Fruit fly (Drosophila melanogaster) whole organism, wandering third instar larva: Measurements from ENCODE around the gene Nt5b.

Source experiments
- CrebA ChIP-seq: fragments of 200-800 bp; sonication (Bioruptor generic); optimal IDR thresholded peaks from 2 replicates; lab custom pipeline; 2016; ENCODE audit warnings: missing biosample characterization, mild to moderate bottlenecking, missing genetic modification characterization, borderline replicate concordance
- Hr83 ChIP-seq: fragments of 200-300 bp; sonication (Bioruptor generic); optimal IDR thresholded peaks from 2 replicates; lab custom pipeline; 2016; ENCODE audit warnings: missing biosample characterization, mild to moderate bottlenecking, missing genetic modification characterization, moderate library complexity; ENCODE audit not compliant: poor library complexity, severe bottlenecking
- OdsH ChIP-seq: fragments of 200-800 bp; sonication (Bioruptor generic); optimal IDR thresholded peaks from 2 replicates; lab custom pipeline; 2016; ENCODE audit warnings: missing biosample characterization, mild to moderate bottlenecking, missing genetic modification characterization
- br ChIP-seq: fragments of 200-800 bp; sonication (Bioruptor generic); optimal IDR thresholded peaks from 2 replicates; lab custom pipeline; 2016; ENCODE audit warnings: missing biosample characterization, missing genetic modification characterization
- dl ChIP-seq, 2 experiments: fragments of 175-275, 200-275 bp in 1 of 2; fragments of 200-275 bp in 1 of 2; sonication (Bioruptor generic); optimal IDR thresholded peaks; lab custom pipeline; 2018; ENCODE audit warnings: mild to moderate bottlenecking in 2 of 2, missing biosample characterization in 2 of 2, missing genetic modification characterization in 2 of 2, moderate library complexity in 2 of 2; ENCODE audit not compliant: partially characterized antibody in 2 of 2, insufficient read depth in 1 of 2
- fru ChIP-seq: fragments of 200-800 bp; sonication (Bioruptor generic); optimal IDR thresholded peaks from 3 replicates; lab custom pipeline; 2016; ENCODE audit warnings: missing biosample characterization, mild to moderate bottlenecking, missing genetic modification characterization
- h ChIP-seq: fragments of 200-800 bp; sonication (Bioruptor generic); optimal IDR thresholded peaks from 3 replicates; lab custom pipeline; 2016; ENCODE audit warnings: missing biosample characterization, mild to moderate bottlenecking, missing genetic modification characterization
- sv ChIP-seq: fragments of 200-800 bp; sonication (Bioruptor generic); optimal IDR thresholded peaks from 3 replicates; lab custom pipeline; 2016; ENCODE audit warnings: missing biosample characterization, missing genetic modification characterization
- usp ChIP-seq: fragments of >200 bp; optimal IDR thresholded peaks from 2 replicates; lab custom pipeline; 2017; ENCODE audit warnings: missing biosample characterization, missing genetic modification characterization

DNA sequence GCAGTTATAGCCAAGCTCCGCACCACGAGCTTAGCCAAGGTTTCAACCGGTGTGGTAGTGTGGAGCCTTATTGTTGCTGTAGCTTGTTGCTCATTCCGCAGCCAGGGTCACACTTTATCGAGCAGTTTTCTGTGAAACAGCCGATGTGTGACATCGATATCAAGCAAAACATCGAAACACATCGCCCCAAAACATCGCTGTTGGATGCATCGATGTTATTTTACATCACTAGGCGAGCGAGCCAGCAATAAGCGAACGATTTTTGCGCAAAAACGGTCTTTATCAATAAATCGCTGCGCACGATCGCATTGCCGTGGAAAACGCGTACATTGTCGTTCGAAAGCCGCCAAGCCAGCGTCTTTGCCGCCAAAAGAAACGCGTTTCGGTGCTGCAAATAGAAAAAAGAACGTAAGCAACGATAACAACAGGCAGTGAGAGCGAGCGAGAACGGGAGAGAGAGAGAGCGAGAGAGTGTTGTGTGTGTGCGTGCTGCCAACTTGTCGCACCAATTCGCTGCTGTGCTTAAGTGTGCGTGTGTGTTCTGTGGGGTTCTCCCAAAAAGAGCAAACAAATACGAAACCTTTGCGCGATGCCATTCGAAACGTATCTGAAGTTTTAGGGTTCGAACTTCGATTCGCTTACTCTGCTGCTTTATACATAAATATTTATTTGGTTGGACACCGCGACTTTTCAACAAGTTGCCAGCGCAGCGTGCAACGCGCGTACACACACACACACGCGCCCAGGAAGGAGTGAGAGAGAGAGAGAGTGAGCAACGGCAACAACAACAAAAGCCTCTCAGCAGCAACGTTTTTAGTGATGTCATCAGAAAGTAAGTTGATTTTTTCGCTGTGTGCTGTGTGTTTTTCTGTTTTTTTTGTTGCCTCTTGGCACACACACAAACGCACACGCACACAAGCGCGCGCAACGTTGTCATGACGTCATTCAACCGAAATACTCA lies 38.9 kb downstream of the Nt5b start:
- TF ChIP-seq fru (GFP tag; lab: Kevin White, UChicago): peak; percentile 59
- TF ChIP-seq br (GFP tag; lab: Kevin White, UChicago): no peak
- TF ChIP-seq h (GFP tag; lab: Kevin White, UChicago): peak; percentile 18
- no peak for TF ChIP-seq CrebA (GFP tag; lab: Kevin White, UChicago)
- peak; percentile 17 to 70 for TF ChIP-seq dl (GFP tag; optimal IDR thresholded peaks at IDR 0.05; lab: Kevin White, UChicago; ENCODE audit: insufficient read depth in 1 of 2, partially characterized antibody in 2 of 2)
- TF ChIP-seq Hr83: peak; percentile 11
- TF ChIP-seq OdsH: no peak
- no peak for TF ChIP-seq sv (GFP tag; lab: Kevin White, UChicago)
- TF ChIP-seq usp (GFP tag; lab: Kevin White, UChicago): no peak
